Worm (Caenorhabditis elegans): ENCODE data around the gene T20D4.3.

DNA sequence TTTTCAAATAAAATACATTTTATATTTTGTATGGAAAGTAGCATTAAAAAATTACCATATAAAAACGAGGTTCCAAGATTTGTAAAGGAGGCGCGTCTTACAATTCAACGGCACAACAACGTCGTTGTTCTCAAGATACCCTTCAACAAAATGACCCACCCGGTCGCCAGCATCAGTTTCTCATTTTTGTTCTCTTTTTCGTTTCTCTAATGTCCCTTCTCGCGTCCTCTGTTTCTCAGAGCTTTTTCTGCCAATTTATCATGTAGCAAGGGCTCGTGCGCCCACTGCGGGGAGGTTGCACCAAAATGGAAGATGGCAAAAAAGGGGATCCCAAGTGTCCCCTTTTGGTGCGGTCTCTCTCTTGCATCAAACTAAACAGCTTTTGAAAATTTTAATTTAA, 8.5 kb upstream of the T20D4.3 start:
- no peak for TF ChIP-seq cog-1 (tag; optimal IDR thresholded peaks at IDR 0.05)
- TF ChIP-seq T22C8.4 (GFP tag; IDR thresholded peaks at IDR 0.05), result no peak
- no peak for TF ChIP-seq ztf-29 (GFP tag; IDR thresholded peaks at IDR 0.05)
